Fruit fly (Drosophila melanogaster) S2 (cell line): ENCODE data around the gene CG42841.

Experiments used
- CG8478 ChIP-seq: fragments of >200 bp; optimal IDR thresholded peaks from 2 replicates; lab custom pipeline; 2018
- CTCF ChIP-seq, 2 experiments: fragments of >200 bp; optimal IDR thresholded peaks; 2 replicates each; lab custom pipeline; 2018

dm6 chr3L:2005551-2005950 lies at the start of gene CG42841:
- TF ChIP-seq CG8478 (lab: Kevin White, UChicago) (no peak), CTCF (optimal IDR thresholded peaks at IDR 0.05; lab: Kevin White, UChicago) (no peak)
